Fruit fly (Drosophila melanogaster) whole organism, embryonic: ENCODE data around the gene nbs.

Experiments
- Asciz ChIP-seq: fragments of 200-800 bp; sonication (Bioruptor generic); optimal IDR thresholded peaks from 2 replicates; lab custom pipeline; 2017; ENCODE audit warnings: missing biosample characterization, mild to moderate bottlenecking, missing genetic modification characterization, missing genetic modification reagents
- B-H1 ChIP-seq: fragments of 200-800 bp; sonication (Bioruptor generic); IDR thresholded peaks from 3 replicates; pipeline ENCODE4 v1.3.6; 2022; ENCODE audit warnings: missing biosample characterization, missing genetic modification characterization
- Blimp-1 ChIP-seq: fragments of 200-800 bp; sonication (Bioruptor generic); optimal IDR thresholded peaks from 3 replicates; lab custom pipeline; 2018; ENCODE audit warnings: missing biosample characterization, missing genetic modification characterization, mild to moderate bottlenecking, moderate library complexity, missing genetic modification reagents
- BtbVII ChIP-seq: fragments of 200-800 bp; sonication (Bioruptor generic); optimal IDR thresholded peaks from 3 replicates; lab custom pipeline; 2017; ENCODE audit warnings: missing biosample characterization, mild to moderate bottlenecking, missing genetic modification characterization
- CG10979 ChIP-seq: fragments of 200-800 bp; sonication (Bioruptor generic); optimal IDR thresholded peaks from 2 replicates; lab custom pipeline; 2018; ENCODE audit warnings: missing biosample characterization, mild to moderate bottlenecking, missing genetic modification characterization, moderate library complexity
- CG11398 ChIP-seq: fragments of 200-800 bp; sonication (Bioruptor generic); optimal IDR thresholded peaks from 2 replicates; lab custom pipeline; 2016; ENCODE audit warnings: missing biosample characterization, missing genetic modification characterization
- CG11504 ChIP-seq: fragments of 200-800 bp; sonication (Bioruptor generic); optimal IDR thresholded peaks from 3 replicates; lab custom pipeline; 2019; ENCODE audit warnings: missing biosample characterization, mild to moderate bottlenecking, missing genetic modification characterization, moderate library complexity
- CG12155 ChIP-seq: fragments of 200-800 bp; sonication (Bioruptor generic); optimal IDR thresholded peaks from 3 replicates; lab custom pipeline; 2016; ENCODE audit warnings: missing biosample characterization, missing genetic modification characterization
- CG1233 ChIP-seq: fragments of 200-800 bp; sonication (Bioruptor generic); optimal IDR thresholded peaks from 4 replicates; lab custom pipeline; 2018; ENCODE audit warnings: missing biosample characterization, mild to moderate bottlenecking, missing genetic modification characterization
- CG12391 ChIP-seq: fragments of 200-800 bp; sonication (Bioruptor generic); optimal IDR thresholded peaks from 3 replicates; lab custom pipeline; 2018; ENCODE audit warnings: missing biosample characterization, mild to moderate bottlenecking, missing genetic modification characterization, moderate library complexity
- CG13424 ChIP-seq: fragments of 200-800 bp; sonication (Bioruptor generic); optimal IDR thresholded peaks from 2 replicates; lab custom pipeline; 2019; ENCODE audit warnings: missing biosample characterization, mild to moderate bottlenecking, missing genetic modification characterization, moderate library complexity
- CG15011 ChIP-seq: fragments of 200-800 bp; sonication (Bioruptor generic); optimal IDR thresholded peaks from 3 replicates; lab custom pipeline; 2018; ENCODE audit warnings: missing biosample characterization, mild to moderate bottlenecking, missing genetic modification characterization
- CG16813 ChIP-seq: fragments of 200-800 bp; sonication (Bioruptor generic); IDR thresholded peaks from 3 replicates; pipeline ENCODE4 v1.3.6; 2022; ENCODE audit warnings: missing biosample characterization, missing genetic modification characterization; ENCODE audit not compliant: partially characterized antibody
- CG17568 ChIP-seq: fragments of 200-800 bp; sonication (Bioruptor generic); optimal IDR thresholded peaks from 2 replicates; lab custom pipeline; 2018; ENCODE audit warnings: missing biosample characterization, mild to moderate bottlenecking, missing genetic modification characterization, moderate library complexity
- CG1792 ChIP-seq: fragments of 200-800 bp; sonication (Bioruptor generic); optimal IDR thresholded peaks from 2 replicates; lab custom pipeline; 2016; ENCODE audit warnings: missing biosample characterization, missing genetic modification characterization
- CG30020 ChIP-seq: fragments of 200-800 bp; optimal IDR thresholded peaks from 2 replicates; lab custom pipeline; 2019; ENCODE audit warnings: missing biosample characterization, mild to moderate bottlenecking, missing genetic modification characterization, moderate library complexity
- CG3065 ChIP-seq: fragments of 200-800 bp; sonication (Bioruptor generic); optimal IDR thresholded peaks from 2 replicates; lab custom pipeline; 2016; ENCODE audit warnings: missing biosample characterization, missing genetic modification characterization
- CG31441 ChIP-seq: fragments of 200-800 bp; sonication (Bioruptor generic); IDR thresholded peaks from 2 replicates; pipeline ENCODE4 v1.3.6; 2022; ENCODE audit warnings: missing biosample characterization, missing genetic modification characterization
- CG32532 ChIP-seq: fragments of 200-800 bp; sonication (Bioruptor generic); IDR thresholded peaks from 2 replicates; pipeline ENCODE4 v1.3.6; 2022; ENCODE audit warnings: missing biosample characterization, missing genetic modification characterization
- CG33557 ChIP-seq: fragments of 200-800 bp; sonication (Bioruptor generic); optimal IDR thresholded peaks from 2 replicates; lab custom pipeline; 2019; ENCODE audit warnings: missing biosample characterization, mild to moderate bottlenecking, missing genetic modification characterization, moderate library complexity
- CG3838 ChIP-seq: fragments of 200-800 bp; sonication (Bioruptor generic); optimal IDR thresholded peaks from 3 replicates; lab custom pipeline; 2016; ENCODE audit warnings: missing biosample characterization, missing genetic modification characterization
- CG42726 ChIP-seq: fragments of 200-800 bp; sonication (Bioruptor generic); IDR thresholded peaks from 2 replicates; pipeline ENCODE4 v1.3.6; 2022; ENCODE audit warnings: missing biosample characterization, missing genetic modification characterization; ENCODE audit not compliant: partially characterized antibody
- CG4360 ChIP-seq: fragments of 200-800 bp; sonication (Bioruptor generic); IDR thresholded peaks from 2 replicates; pipeline ENCODE4 v1.3.6; 2022; ENCODE audit warnings: missing biosample characterization, missing genetic modification characterization
- CG4424 ChIP-seq: fragments of 200-800 bp; sonication (Bioruptor generic); optimal IDR thresholded peaks from 3 replicates; lab custom pipeline; 2016; ENCODE audit warnings: missing biosample characterization, missing genetic modification characterization
- CG6854 ChIP-seq: fragments of 200-800 bp; sonication (Bioruptor generic); optimal IDR thresholded peaks from 3 replicates; lab custom pipeline; 2017; ENCODE audit warnings: missing biosample characterization, mild to moderate bottlenecking, missing genetic modification characterization
- CG8281 ChIP-seq: fragments of 200-800 bp; sonication (Bioruptor generic); optimal IDR thresholded peaks from 2 replicates; lab custom pipeline; 2018; ENCODE audit warnings: missing biosample characterization, mild to moderate bottlenecking, missing genetic modification characterization, moderate library complexity
- CG9817 ChIP-seq: fragments of 200-800 bp; sonication (Bioruptor generic); optimal IDR thresholded peaks from 2 replicates; lab custom pipeline; 2018; ENCODE audit warnings: missing biosample characterization, mild to moderate bottlenecking, missing genetic modification characterization, moderate library complexity
- CkIIα-i1 ChIP-seq: fragments of 200-800 bp; sonication (Bioruptor generic); IDR thresholded peaks from 2 replicates; pipeline ENCODE4 v1.3.6; 2022; ENCODE audit warnings: missing biosample characterization, missing genetic modification characterization
- Doc2 ChIP-seq: fragments of 200-800 bp; sonication (Bioruptor generic); IDR thresholded peaks from 2 replicates; pipeline ENCODE4 v1.3.6; 2022; ENCODE audit warnings: missing biosample characterization, missing genetic modification characterization
- Doc3 ChIP-seq: fragments of 200-800 bp; sonication (Bioruptor generic); IDR thresholded peaks from 3 replicates; pipeline ENCODE4 v1.3.6; 2022; ENCODE audit warnings: missing biosample characterization, missing genetic modification characterization; ENCODE audit not compliant: partially characterized antibody
- Ets97D ChIP-seq: fragments of 200-800 bp; sonication (Bioruptor generic); optimal IDR thresholded peaks from 3 replicates; lab custom pipeline; 2016; ENCODE audit warnings: missing biosample characterization, missing genetic modification characterization
- Fer1 ChIP-seq: fragments of 200-800 bp; sonication (Bioruptor generic); optimal IDR thresholded peaks from 2 replicates; lab custom pipeline; 2017; ENCODE audit warnings: missing biosample characterization, mild to moderate bottlenecking, missing genetic modification characterization
- Oli ChIP-seq: fragments of 200-800 bp; sonication (Bioruptor generic); optimal IDR thresholded peaks from 2 replicates; lab custom pipeline; 2018; ENCODE audit warnings: missing biosample characterization, mild to moderate bottlenecking, missing genetic modification characterization, moderate library complexity
- bowl ChIP-seq: fragments of 200-800 bp; sonication (Bioruptor generic); IDR thresholded peaks from 2 replicates; pipeline ENCODE4 v1.3.6; 2022; ENCODE audit warnings: missing biosample characterization, missing genetic modification characterization
- croc ChIP-seq: fragments of 200-800 bp; sonication (Bioruptor generic); conservative IDR thresholded peaks from 3 replicates; pipeline ENCODE4 v1.3.6; 2022; ENCODE audit warnings: missing biosample characterization, missing genetic modification characterization
- emc ChIP-seq: fragments of 200-800 bp; sonication (Bioruptor generic); optimal IDR thresholded peaks from 2 replicates; lab custom pipeline; 2016; ENCODE audit warnings: missing biosample characterization, missing genetic modification characterization
- fd96Cb ChIP-seq: fragments of 200-800 bp; sonication (Bioruptor generic); optimal IDR thresholded peaks from 2 replicates; lab custom pipeline; 2018; ENCODE audit warnings: missing biosample characterization, mild to moderate bottlenecking, missing genetic modification characterization, moderate library complexity
- fru ChIP-seq: fragments of >200 bp; optimal IDR thresholded peaks from 2 replicates; lab custom pipeline; 2017
- grn ChIP-seq: fragments of 200-800 bp; sonication (Bioruptor generic); optimal IDR thresholded peaks from 3 replicates; lab custom pipeline; 2017; ENCODE audit warnings: missing biosample characterization, missing genetic modification characterization
- ham ChIP-seq: fragments of 200-800 bp; sonication (Bioruptor generic); IDR thresholded peaks from 2 replicates; pipeline ENCODE4 v1.3.6; 2022; ENCODE audit warnings: missing biosample characterization, missing genetic modification characterization
- kay ChIP-seq: fragments of 200-800 bp; sonication (Bioruptor generic); optimal IDR thresholded peaks from 2 replicates; lab custom pipeline; 2016; ENCODE audit warnings: missing biosample characterization, missing genetic modification characterization
- lab ChIP-seq: fragments of 200-800 bp; sonication (Bioruptor generic); optimal IDR thresholded peaks from 3 replicates; lab custom pipeline; 2017; ENCODE audit warnings: missing biosample characterization, missing genetic modification characterization, mild to moderate bottlenecking, moderate library complexity, missing genetic modification reagents
- maf-S ChIP-seq: fragments of 200-800 bp; sonication (Bioruptor generic); optimal IDR thresholded peaks from 2 replicates; lab custom pipeline; 2016; ENCODE audit warnings: missing biosample characterization, missing genetic modification characterization
- mirr ChIP-seq: fragments of 200-800 bp; sonication (Bioruptor generic); optimal IDR thresholded peaks from 3 replicates; lab custom pipeline; 2018; ENCODE audit warnings: missing biosample characterization, mild to moderate bottlenecking, missing genetic modification characterization
- nom ChIP-seq: fragments of 200-800 bp; sonication (Bioruptor generic); optimal IDR thresholded peaks from 2 replicates; lab custom pipeline; 2017; ENCODE audit warnings: missing biosample characterization, missing genetic modification characterization, mild to moderate bottlenecking, moderate library complexity, missing genetic modification reagents
- onecut ChIP-seq: fragments of 200-800 bp; sonication (Bioruptor generic); IDR thresholded peaks from 2 replicates; pipeline ENCODE4 v1.3.6; 2022; ENCODE audit warnings: missing biosample characterization, missing genetic modification characterization
- p53 ChIP-seq: fragments of 200-800 bp; sonication (Bioruptor generic); optimal IDR thresholded peaks from 2 replicates; lab custom pipeline; 2016; ENCODE audit warnings: missing biosample characterization, missing genetic modification characterization
- phol ChIP-seq: fragments of 200-800 bp; sonication (Bioruptor generic); optimal IDR thresholded peaks from 3 replicates; lab custom pipeline; 2018; ENCODE audit warnings: missing biosample characterization, mild to moderate bottlenecking, missing genetic modification characterization, moderate library complexity
- tio ChIP-seq: fragments of 200-800 bp; sonication (Bioruptor generic); optimal IDR thresholded peaks from 2 replicates; lab custom pipeline; 2017; ENCODE audit warnings: missing biosample characterization, missing genetic modification characterization, inconsistent platforms
- trem ChIP-seq: fragments of 200-800 bp; optimal IDR thresholded peaks from 3 replicates; lab custom pipeline; 2019; ENCODE audit warnings: missing biosample characterization, mild to moderate bottlenecking, missing genetic modification characterization, moderate library complexity
- ttk ChIP-seq: fragments of 200-800 bp; sonication (Bioruptor generic); IDR thresholded peaks from 2 replicates; pipeline ENCODE4 v2.1.2; 2022; ENCODE audit warnings: missing biosample characterization, missing genetic modification characterization
- unpg ChIP-seq: fragments of 200-800 bp; sonication (Bioruptor generic); optimal IDR thresholded peaks from 3 replicates; lab custom pipeline; 2018; ENCODE audit warnings: missing biosample characterization, mild to moderate bottlenecking, missing genetic modification characterization, moderate library complexity
- zfh1 ChIP-seq: fragments of 200-800 bp; sonication (Bioruptor generic); IDR thresholded peaks from 3 replicates; pipeline ENCODE4 v1.3.6; 2022; ENCODE audit warnings: missing biosample characterization, missing genetic modification characterization

nbs gene

DNA sequence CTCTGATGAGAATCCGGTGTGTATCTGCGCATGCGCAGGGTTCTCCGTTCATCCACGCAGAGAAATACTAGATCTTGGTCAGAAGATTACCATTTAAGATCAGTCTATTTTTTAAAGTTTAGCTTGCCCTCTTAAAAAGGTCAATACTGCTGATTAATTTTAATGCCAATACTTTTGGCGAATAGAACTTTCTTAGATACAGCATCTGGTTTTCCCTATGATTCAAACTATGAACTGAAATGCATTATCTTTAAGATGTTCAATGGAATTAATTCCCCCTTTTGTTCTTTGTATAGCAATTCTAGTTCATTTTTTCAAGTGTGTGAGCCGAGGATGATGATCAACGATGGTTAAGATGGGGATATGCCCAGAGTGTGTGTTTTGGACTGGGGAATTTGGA lies 19.3 kb upstream of the nbs start (continued):
- no peak for TF ChIP-seq CG32532 (GFP tag; lab: Robert Waterston, UW)
- no peak for TF ChIP-seq bowl
- TF ChIP-seq fru (lab: Kevin White, UChicago), result no peak
- TF ChIP-seq CG9817 (tag; lab: Kevin White, UChicago), result no peak
- no peak for TF ChIP-seq CG31441 (GFP tag; lab: Robert Waterston, UW)
- TF ChIP-seq CG42726 (GFP tag; lab: Robert Waterston, UW), result no peak
- no peak; the same call in 2 of the 3 replicates for TF ChIP-seq croc (GFP tag; lab: Robert Waterston, UW)
- TF ChIP-seq p53 (GFP tag; lab: Kevin White, UChicago), result no peak
- TF ChIP-seq Oli (tag; lab: Kevin White, UChicago), result no peak
- peak; percentile 45 for TF ChIP-seq nom
- no peak for TF ChIP-seq trem (tag; lab: Kevin White, UChicago)
- no peak for TF ChIP-seq ham (GFP tag; lab: Robert Waterston, UW)
- peak; percentile 9 for TF ChIP-seq CG4424 (GFP tag; lab: Kevin White, UChicago)
- no peak for TF ChIP-seq Ets97D (GFP tag; lab: Kevin White, UChicago)
- TF ChIP-seq CG12391, result no peak
- TF ChIP-seq CG1233 (GFP tag; lab: Kevin White, UChicago), result no peak
- TF ChIP-seq CG15011, result no peak
- no peak for TF ChIP-seq BtbVII (GFP tag; lab: Kevin White, UChicago)
- TF ChIP-seq maf-S, result no peak
- no peak for TF ChIP-seq CG17568 (GFP tag; lab: Kevin White, UChicago)
- no peak for TF ChIP-seq CG11398 (GFP tag; lab: Kevin White, UChicago)
- no peak for TF ChIP-seq CG3838
- TF ChIP-seq CG30020 (tag; lab: Kevin White, UChicago), result no peak
- TF ChIP-seq emc, result no peak
- no peak for TF ChIP-seq kay (GFP tag; lab: Kevin White, UChicago)
- no peak for TF ChIP-seq CG16813 (GFP tag; lab: Robert Waterston, UW)
- TF ChIP-seq onecut (GFP tag; lab: Robert Waterston, UW), result no peak
- TF ChIP-seq CG33557 (GFP tag; lab: Kevin White, UChicago), result peak; percentile 1
- TF ChIP-seq CkIIα-i1 (GFP tag; lab: Robert Waterston, UW), result no peak
- TF ChIP-seq CG8281 (tag; lab: Kevin White, UChicago), result no peak
- peak; percentile 27 for TF ChIP-seq Blimp-1
- peak; percentile 6 for TF ChIP-seq fd96Cb (tag; lab: Kevin White, UChicago)
- no peak for TF ChIP-seq tio (GFP tag; lab: Kevin White, UChicago)
- no peak for TF ChIP-seq mirr (GFP tag; lab: Kevin White, UChicago)
- TF ChIP-seq CG12155 (GFP tag; lab: Kevin White, UChicago), result no peak
- no peak for TF ChIP-seq Fer1 (GFP tag; lab: Kevin White, UChicago)
- TF ChIP-seq CG6854 (GFP tag; lab: Kevin White, UChicago), result no peak
- TF ChIP-seq Doc3, result no peak
- no peak for TF ChIP-seq zfh1 (GFP tag; lab: Robert Waterston, UW)
- no peak for TF ChIP-seq Doc2
- TF ChIP-seq B-H1 (GFP tag; lab: Robert Waterston, UW), result no peak
- TF ChIP-seq CG13424 (tag; lab: Kevin White, UChicago), result no peak
- TF ChIP-seq, all 482 proteins: peak for 25

DNA sequence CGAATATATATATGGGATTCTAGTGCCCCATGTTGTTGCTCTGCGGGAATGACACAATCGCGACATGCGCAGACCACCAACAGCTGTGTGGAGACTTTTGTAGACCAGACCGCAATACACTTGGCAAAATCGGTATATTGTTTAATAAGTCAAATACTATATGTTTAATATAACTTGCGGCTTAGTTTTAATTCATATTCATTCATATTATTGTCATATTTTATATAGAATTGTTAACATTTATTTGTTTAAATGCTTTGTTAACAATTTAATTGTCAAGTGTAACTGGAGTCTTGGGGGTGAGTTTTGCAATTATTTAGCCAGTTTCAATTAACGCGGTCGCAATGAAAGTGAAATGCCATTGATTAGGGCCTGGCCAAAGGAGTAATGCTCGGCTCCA lies 16.6 kb upstream of the nbs start:
- peak; percentile 33 for TF ChIP-seq unpg (GFP tag; lab: Kevin White, UChicago)
- no peak for TF ChIP-seq CG17568 (GFP tag; lab: Kevin White, UChicago)
- no peak for TF ChIP-seq CG1792 (GFP tag; lab: Kevin White, UChicago)
- TF ChIP-seq Asciz, result peak; percentile 16
- no peak for TF ChIP-seq CG4360 (GFP tag; lab: Robert Waterston, UW)
- TF ChIP-seq grn (GFP tag; lab: Kevin White, UChicago), result no peak
- TF ChIP-seq CG11504 (tag; lab: Kevin White, UChicago), result peak; percentile 51
- TF ChIP-seq phol (tag; lab: Kevin White, UChicago), result peak; percentile 15
- peak; percentile 13 for TF ChIP-seq lab (GFP tag; lab: Kevin White, UChicago)
- TF ChIP-seq ttk, result peak; percentile 20; the same call in 1 of the 2 replicates
- TF ChIP-seq CG3065 (GFP tag; lab: Kevin White, UChicago), result no peak
- peak; percentile 4 for TF ChIP-seq CG10979 (tag; lab: Kevin White, UChicago)
